Worm (Caenorhabditis elegans): ENCODE data around the gene zipt-3.

DNA sequence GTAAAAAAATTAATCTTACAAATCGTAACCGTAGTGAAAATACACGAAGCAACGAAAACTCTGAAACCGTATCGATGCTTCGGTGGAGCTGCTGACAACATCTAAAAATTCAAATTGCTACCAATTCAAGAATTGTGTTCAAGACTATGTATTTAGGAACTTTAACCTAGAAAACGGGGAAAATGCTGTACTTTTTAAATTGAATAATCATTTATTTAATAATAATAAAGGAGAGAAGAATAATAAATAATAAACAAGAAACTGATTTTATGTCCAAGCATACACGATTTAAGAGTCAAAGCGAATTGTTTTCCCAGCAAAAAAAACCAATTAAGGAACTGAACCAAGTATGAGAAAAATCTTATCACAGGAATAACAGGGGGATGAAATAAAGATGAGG, 48.4 kb upstream of the zipt-3 start, which contains the start of gene C25H3.17:
- TF ChIP-seq bed-3 (GFP tag; optimal IDR thresholded peaks at IDR 0.05) (no peak), cnd-1 (tag; optimal IDR thresholded peaks at IDR 0.05) (no peak), nhr-76 (tag; optimal IDR thresholded peaks at IDR 0.05) (no peak), mep-1 (tag; optimal IDR thresholded peaks at IDR 0.05) (no peak)
